Fruit fly (Drosophila melanogaster) whole organism, pupa: ENCODE measurements around the gene Pcif1.

Experiments used
- CG14655 ChIP-seq: fragments of 200-800 bp; sonication (Bioruptor generic); optimal IDR thresholded peaks from 3 replicates; lab custom pipeline; 2017; ENCODE audit warnings: mild to moderate bottlenecking, missing biosample characterization, missing genetic modification reagents, missing genetic modification characterization
- fd96Ca ChIP-seq: fragments of 200-800 bp; sonication (Bioruptor generic); IDR thresholded peaks from 3 replicates; pipeline ENCODE4 v1.3.6; 2022; ENCODE audit warnings: missing biosample characterization, missing genetic modification characterization

- TF ChIP-seq fd96Ca (GFP tag; lab: Robert Waterston, UW) (no peak), CG14655 (GFP tag; lab: Kevin White, UChicago) (no peak)
Measured at dm6 chr3L:20732492-20732891, 53.5 kb downstream of the Pcif1 start.
